Worm (Caenorhabditis elegans) whole organism, L3 larva: Measurements from ENCODE around the gene rhy-1.
A peak's percentile ranks its signal among the peaks of the same experiment; 100 is the strongest.

ENCODE experiments used
- aly-2 ChIP-seq: fragments of 150-350 bp; optimal IDR thresholded peaks from 2 replicates; lab custom pipeline; 2014; ENCODE audit warnings: missing biosample characterization, missing genetic modification characterization
- elt-2 ChIP-seq: sonication (generic microtip); optimal IDR thresholded peaks from 2 replicates; lab custom pipeline; 2016; ENCODE audit warnings: missing genetic modification reagents, mild to moderate bottlenecking, missing genetic modification characterization, missing compliant biosample characterization
- fkh-2 ChIP-seq: fragments of 150-350 bp; optimal IDR thresholded peaks from 2 replicates; lab custom pipeline; 2014; ENCODE audit warnings: missing biosample characterization, missing genetic modification reagents, missing genetic modification characterization
- skn-1 ChIP-seq: fragments of 150-350 bp; optimal IDR thresholded peaks from 2 replicates; lab custom pipeline; 2014; ENCODE audit warnings: missing biosample characterization, missing genetic modification characterization
- ztf-11 ChIP-seq: fragments of 150-350 bp; optimal IDR thresholded peaks from 2 replicates; lab custom pipeline; 2014; ENCODE audit warnings: missing biosample characterization, missing genetic modification characterization

ce11 chrII:9112851-9113250, 48.3 kb upstream of the rhy-1 start, which contains the start of gene jun-1:
- no peak for TF ChIP-seq elt-2 (tag; lab: Kevin White, UChicago)
- TF ChIP-seq aly-2 (tag; lab: Kevin White, UChicago) = no peak
- no peak for TF ChIP-seq ztf-11
- TF ChIP-seq skn-1 (tag; lab: Kevin White, UChicago) = peak; percentile 54
- TF ChIP-seq fkh-2 (tag; lab: Kevin White, UChicago) = no peak
